Fruit fly (Drosophila melanogaster): ENCODE results near the gene Abd-B.

DNA sequence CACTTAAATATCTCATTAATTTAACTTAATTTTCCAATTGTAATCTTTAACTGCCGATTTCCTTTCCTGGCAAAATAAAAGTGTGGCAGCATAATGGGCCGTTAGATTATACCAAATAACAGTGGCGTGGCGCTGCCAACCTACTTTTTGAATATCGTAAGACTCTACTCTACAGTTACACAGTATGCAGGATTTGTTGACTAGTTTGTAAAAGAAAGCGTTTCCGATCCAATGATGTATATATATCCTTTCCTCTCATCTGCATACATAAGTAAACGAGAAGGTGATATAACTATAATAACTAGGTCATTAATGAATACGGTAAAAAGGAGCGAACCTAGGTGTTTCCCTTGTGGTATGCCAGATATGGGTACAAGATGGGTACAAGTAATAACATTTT, 19.7 kb upstream of the Abd-B start, which contains the start of gene EMC2B:
- TF ChIP-seq pan (optimal IDR thresholded peaks at IDR 0.05) (no peak), EcR (GFP tag; optimal IDR thresholded peaks at IDR 0.05) (no peak), usp (GFP tag; optimal IDR thresholded peaks at IDR 0.05) (no peak)
